Fruit fly (Drosophila melanogaster) whole organism, wandering third instar larva: Measurements from ENCODE around the gene Ilp8.

Source experiments
- Abd-B ChIP-seq: fragments of >200 bp; optimal IDR thresholded peaks from 2 replicates; lab custom pipeline; 2017; ENCODE audit warnings: missing biosample characterization, missing genetic modification characterization
- CG32264 ChIP-seq: fragments of 200-800 bp; sonication (Bioruptor generic); optimal IDR thresholded peaks from 2 replicates; lab custom pipeline; 2016; ENCODE audit warnings: missing biosample characterization, missing genetic modification characterization
- CG9705 ChIP-seq: fragments of 200-800 bp; sonication (Bioruptor generic); optimal IDR thresholded peaks from 2 replicates; lab custom pipeline; 2018; ENCODE audit warnings: missing biosample characterization, mild to moderate bottlenecking, missing genetic modification characterization
- CrebA ChIP-seq: fragments of 200-800 bp; sonication (Bioruptor generic); optimal IDR thresholded peaks from 2 replicates; lab custom pipeline; 2016; ENCODE audit warnings: missing biosample characterization, mild to moderate bottlenecking, missing genetic modification characterization, borderline replicate concordance
- Dfd ChIP-seq: fragments of >200 bp; optimal IDR thresholded peaks from 2 replicates; lab custom pipeline; 2017; ENCODE audit warnings: missing biosample characterization, missing genetic modification characterization
- Dif ChIP-seq: fragments of 200-275, 200-300 bp; sonication (Bioruptor generic); optimal IDR thresholded peaks from 2 replicates; lab custom pipeline; 2018; ENCODE audit warnings: missing biosample characterization, missing genetic modification characterization; ENCODE audit not compliant: partially characterized antibody
- HLH106 ChIP-seq: fragments of 200-800 bp; optimal IDR thresholded peaks from 3 replicates; lab custom pipeline; 2019; ENCODE audit warnings: missing biosample characterization, mild to moderate bottlenecking, missing genetic modification characterization, moderate library complexity
- Hr78 ChIP-seq: fragments of >200 bp; optimal IDR thresholded peaks from 2 replicates; lab custom pipeline; 2017; ENCODE audit warnings: missing biosample characterization, missing genetic modification characterization
- Hr83 ChIP-seq: fragments of 200-300 bp; sonication (Bioruptor generic); optimal IDR thresholded peaks from 2 replicates; lab custom pipeline; 2016; ENCODE audit warnings: missing biosample characterization, mild to moderate bottlenecking, missing genetic modification characterization, moderate library complexity; ENCODE audit not compliant: poor library complexity, severe bottlenecking
- Jra ChIP-seq: sonication (Bioruptor generic); optimal IDR thresholded peaks from 2 replicates; lab custom pipeline; 2016; ENCODE audit warnings: missing biosample characterization, missing genetic modification characterization
- Myc ChIP-seq: fragments of >200 bp; optimal IDR thresholded peaks from 2 replicates; lab custom pipeline; 2017
- N ChIP-seq: fragments of >200 bp; optimal IDR thresholded peaks from 2 replicates; lab custom pipeline; 2018; ENCODE audit warnings: missing biosample characterization, missing external identifiers, missing genetic modification characterization
- OdsH ChIP-seq: fragments of 200-800 bp; sonication (Bioruptor generic); optimal IDR thresholded peaks from 2 replicates; lab custom pipeline; 2016; ENCODE audit warnings: missing biosample characterization, mild to moderate bottlenecking, missing genetic modification characterization
- Rel ChIP-seq, 2 experiments: fragments of 200-800 bp; sonication (Bioruptor generic) in 1 of 2; optimal IDR thresholded peaks; 2 replicates in 1 of 2; 3 replicates in 1 of 2; lab custom pipeline; 2016 to 2019; ENCODE audit warnings: mild to moderate bottlenecking in 2 of 2, missing biosample characterization in 2 of 2, missing genetic modification characterization in 2 of 2, moderate library complexity in 1 of 2
- Sp1 ChIP-seq: fragments of 200-800 bp; sonication (Bioruptor generic); optimal IDR thresholded peaks from 3 replicates; lab custom pipeline; 2019; ENCODE audit warnings: missing biosample characterization, mild to moderate bottlenecking, missing genetic modification characterization, moderate library complexity
- Vsx2 ChIP-seq: fragments of 200-300, 225-300 bp; sonication (Bioruptor generic); optimal IDR thresholded peaks from 2 replicates; lab custom pipeline; 2018; ENCODE audit warnings: missing biosample characterization, missing genetic modification characterization; ENCODE audit not compliant: partially characterized antibody
- brk ChIP-seq: fragments of 200-800 bp; sonication (Bioruptor generic); optimal IDR thresholded peaks from 2 replicates; lab custom pipeline; 2016; ENCODE audit warnings: missing biosample characterization, mild to moderate bottlenecking, missing genetic modification characterization
- dl ChIP-seq, 2 experiments: fragments of 175-275, 200-275 bp in 1 of 2; fragments of 200-275 bp in 1 of 2; sonication (Bioruptor generic); optimal IDR thresholded peaks; lab custom pipeline; 2018; ENCODE audit warnings: mild to moderate bottlenecking in 2 of 2, missing biosample characterization in 2 of 2, missing genetic modification characterization in 2 of 2, moderate library complexity in 2 of 2; ENCODE audit not compliant: partially characterized antibody in 2 of 2, insufficient read depth in 1 of 2
- dmrt93B ChIP-seq: fragments of 200-800 bp; sonication (Bioruptor generic); optimal IDR thresholded peaks from 2 replicates; lab custom pipeline; 2018; ENCODE audit warnings: missing biosample characterization, mild to moderate bottlenecking, missing genetic modification characterization
- foxo ChIP-seq, 2 experiments: fragments of 200-800 bp; sonication (Bioruptor generic); optimal IDR thresholded peaks; 2 replicates in 1 of 2; 3 replicates in 1 of 2; lab custom pipeline; 2016 to 2017; ENCODE audit warnings: missing biosample characterization in 2 of 2, missing genetic modification characterization in 2 of 2
- fru ChIP-seq: fragments of 200-800 bp; sonication (Bioruptor generic); optimal IDR thresholded peaks from 3 replicates; lab custom pipeline; 2016; ENCODE audit warnings: missing biosample characterization, mild to moderate bottlenecking, missing genetic modification characterization
- h ChIP-seq: fragments of 200-800 bp; sonication (Bioruptor generic); optimal IDR thresholded peaks from 3 replicates; lab custom pipeline; 2016; ENCODE audit warnings: missing biosample characterization, mild to moderate bottlenecking, missing genetic modification characterization
- lola ChIP-seq: fragments of >200 bp; optimal IDR thresholded peaks from 2 replicates; lab custom pipeline; 2017; ENCODE audit warnings: missing biosample characterization, missing genetic modification characterization
- pan ChIP-seq: fragments of >200 bp; optimal IDR thresholded peaks from 2 replicates; lab custom pipeline; 2017
- psq ChIP-seq: fragments of 200-800 bp; sonication (Bioruptor generic); optimal IDR thresholded peaks from 3 replicates; lab custom pipeline; 2017; ENCODE audit warnings: missing biosample characterization, mild to moderate bottlenecking, missing genetic modification characterization, moderate library complexity
- rgr ChIP-seq: fragments of 200-800 bp; sonication (Bioruptor generic); optimal IDR thresholded peaks from 3 replicates; lab custom pipeline; 2016; ENCODE audit warnings: missing biosample characterization, mild to moderate bottlenecking, missing genetic modification characterization
- sv ChIP-seq: fragments of 200-800 bp; sonication (Bioruptor generic); optimal IDR thresholded peaks from 3 replicates; lab custom pipeline; 2016; ENCODE audit warnings: missing biosample characterization, missing genetic modification characterization
- tai ChIP-seq: sonication (Bioruptor generic); optimal IDR thresholded peaks from 2 replicates; lab custom pipeline; 2016; ENCODE audit warnings: missing biosample characterization, missing genetic modification characterization
- woc ChIP-seq: sonication (Bioruptor generic); optimal IDR thresholded peaks from 2 replicates; lab custom pipeline; 2016; ENCODE audit warnings: missing biosample characterization, mild to moderate bottlenecking, missing genetic modification characterization

Gene Ilp8

dm6 chr3L:17031971-17032370, at the start of gene Ilp8:
Ilp8 (minus strand) TSS chr3L:17032080.
- TF ChIP-seq Dif (GFP tag; lab: Kevin White, UChicago) = peak; percentile 49
- TF ChIP-seq CG32264 = no peak

- no peak for TF ChIP-seq Abd-B (GFP tag; lab: Kevin White, UChicago)
- peak; percentile 95 for TF ChIP-seq Dfd (GFP tag; lab: Kevin White, UChicago)
Measured at dm6 chr3L:17077273-17077672, 45.4 kb upstream of the Ilp8 start.

- TF ChIP-seq brk (GFP tag; lab: Kevin White, UChicago) (no peak), pan (lab: Kevin White, UChicago) (no peak), Dif (GFP tag; lab: Kevin White, UChicago) (no peak), tai (GFP tag; lab: Kevin White, UChicago) (no peak), rgr (GFP tag; lab: Kevin White, UChicago) (no peak), Myc (lab: Kevin White, UChicago) (no peak), sv (no peak), Abd-B (GFP tag; lab: Kevin White, UChicago) (no peak), HLH106 (tag; lab: Kevin White, UChicago) (no peak)
- TF ChIP-seq, all 38 proteins: peak for 0
Measured at dm6 chr3L:17055467-17055877, 23.6 kb upstream of the Ilp8 start, which contains the start of gene CG7724. CG7724 (plus strand) TSS chr3L:17055613.

- TF ChIP-seq CrebA = no peak
Measured at dm6 chr3L:17053932-17054331, 22.1 kb upstream of the Ilp8 start.

- TF ChIP-seq CG9705 (no peak), Hr78 (GFP tag; lab: Kevin White, UChicago) (no peak), brk (GFP tag; lab: Kevin White, UChicago) (no peak), Dfd (GFP tag; lab: Kevin White, UChicago) (no peak), lola (GFP tag; lab: Kevin White, UChicago) (no peak), Hr83 (GFP tag; lab: Kevin White, UChicago) (no peak), Vsx2 (GFP tag; lab: Kevin White, UChicago) (no peak), Rel (GFP tag; optimal IDR thresholded peaks at IDR 0.05; lab: Kevin White, UChicago) (no peak), Rel (tag; optimal IDR thresholded peaks at IDR 0.05; lab: Kevin White, UChicago) (no peak), dl (GFP tag; optimal IDR thresholded peaks at IDR 0.05; lab: Kevin White, UChicago; ENCODE audit: insufficient read depth in 1 of 2, partially characterized antibody in 2 of 2) (no peak), dmrt93B (GFP tag; lab: Kevin White, UChicago) (no peak), N (no peak), Jra (GFP tag; lab: Kevin White, UChicago) (no peak), Sp1 (GFP tag; lab: Kevin White, UChicago) (no peak), h (GFP tag; lab: Kevin White, UChicago) (no peak), fru (GFP tag; lab: Kevin White, UChicago) (no peak), Myc (lab: Kevin White, UChicago) (no peak), pan (lab: Kevin White, UChicago) (no peak), woc (no peak)
- TF ChIP-seq, all 38 proteins: peak for 0
Measured at dm6 chr3L:17052388-17052905, 20.6 kb upstream of the Ilp8 start.

- TF ChIP-seq CrebA (no peak), dl (GFP tag; optimal IDR thresholded peaks at IDR 0.05; lab: Kevin White, UChicago; ENCODE audit: insufficient read depth in 1 of 2, partially characterized antibody in 2 of 2) (no peak), sv (no peak), psq (GFP tag; lab: Kevin White, UChicago) (no peak), Vsx2 (GFP tag; lab: Kevin White, UChicago) (no peak), Rel (GFP tag; optimal IDR thresholded peaks at IDR 0.05; lab: Kevin White, UChicago) (no peak), Rel (tag; optimal IDR thresholded peaks at IDR 0.05; lab: Kevin White, UChicago) (no peak), CG32264 (no peak), OdsH (GFP tag; lab: Kevin White, UChicago) (no peak), Sp1 (GFP tag; lab: Kevin White, UChicago) (no peak), fru (GFP tag; lab: Kevin White, UChicago) (no peak), CG9705 (no peak), foxo (GFP tag; optimal IDR thresholded peaks at IDR 0.05; lab: Kevin White, UChicago) (no peak), Myc (lab: Kevin White, UChicago) (no peak), N (no peak), HLH106 (tag; lab: Kevin White, UChicago) (no peak), Hr83 (GFP tag; lab: Kevin White, UChicago) (no peak)
Measured at dm6 chr3L:17051472-17051871, 19.6 kb upstream of the Ilp8 start.
